Fruit fly (Drosophila melanogaster) whole organism, embryonic: ENCODE measurements around the gene CG4957.

ENCODE experiments used
- Atf-2 ChIP-seq: fragments of 200-800 bp; sonication (Bioruptor generic); optimal IDR thresholded peaks from 2 replicates; lab custom pipeline; 2016; ENCODE audit warnings: missing biosample characterization, missing genetic modification characterization
- BEAF-32 ChIP-seq: fragments of 200-800 bp; sonication (Bioruptor generic); optimal IDR thresholded peaks from 3 replicates; lab custom pipeline; 2017; ENCODE audit warnings: missing biosample characterization, missing genetic modification characterization, mild to moderate bottlenecking, moderate library complexity, missing genetic modification reagents
- CG10209 ChIP-seq: fragments of 200-800 bp; sonication (Bioruptor generic); optimal IDR thresholded peaks from 3 replicates; lab custom pipeline; 2017; ENCODE audit warnings: missing biosample characterization, mild to moderate bottlenecking, missing genetic modification characterization, missing genetic modification reagents
- CG14441 ChIP-seq: fragments of 200-800 bp; sonication (Bioruptor generic); IDR thresholded peaks from 2 replicates; pipeline ENCODE4 v1.3.6; 2022; ENCODE audit warnings: missing biosample characterization, missing genetic modification characterization
- CG15269 ChIP-seq: fragments of 200-800 bp; sonication (Bioruptor generic); optimal IDR thresholded peaks from 2 replicates; lab custom pipeline; 2018; ENCODE audit warnings: missing biosample characterization, mild to moderate bottlenecking, missing genetic modification characterization, moderate library complexity
- CG1647 ChIP-seq: fragments of 200-800 bp; sonication (Bioruptor generic); optimal IDR thresholded peaks from 3 replicates; lab custom pipeline; 2016; ENCODE audit warnings: missing biosample characterization, missing genetic modification characterization
- CG16813 ChIP-seq: fragments of 200-800 bp; sonication (Bioruptor generic); IDR thresholded peaks from 3 replicates; pipeline ENCODE4 v1.3.6; 2022; ENCODE audit warnings: missing biosample characterization, missing genetic modification characterization; ENCODE audit not compliant: partially characterized antibody
- CG16863 ChIP-seq: fragments of 200-800 bp; sonication (Bioruptor generic); optimal IDR thresholded peaks from 3 replicates; lab custom pipeline; 2016; ENCODE audit warnings: missing biosample characterization, missing genetic modification characterization
- CG17829 ChIP-seq: fragments of 200-800 bp; optimal IDR thresholded peaks from 2 replicates; lab custom pipeline; 2019; ENCODE audit warnings: missing biosample characterization, mild to moderate bottlenecking, missing genetic modification characterization, moderate library complexity
- CG18011 ChIP-seq: fragments of 200-800 bp; sonication (Bioruptor generic); optimal IDR thresholded peaks from 2 replicates; lab custom pipeline; 2017; ENCODE audit warnings: missing biosample characterization, missing genetic modification characterization, mild to moderate bottlenecking, moderate library complexity, missing genotype
- CG18764 ChIP-seq: fragments of 200-800 bp; sonication (Bioruptor generic); optimal IDR thresholded peaks from 3 replicates; lab custom pipeline; 2016; ENCODE audit warnings: missing biosample characterization, missing genetic modification characterization
- CG2678 ChIP-seq: fragments of 200-800 bp; sonication (Bioruptor generic); optimal IDR thresholded peaks from 3 replicates; lab custom pipeline; 2019; ENCODE audit warnings: missing biosample characterization, mild to moderate bottlenecking, missing genetic modification characterization, moderate library complexity
- CG32532 ChIP-seq: fragments of 200-800 bp; sonication (Bioruptor generic); IDR thresholded peaks from 2 replicates; pipeline ENCODE4 v1.3.6; 2022; ENCODE audit warnings: missing biosample characterization, missing genetic modification characterization
- CG34376 ChIP-seq: fragments of 200-800 bp; sonication (Bioruptor generic); optimal IDR thresholded peaks from 2 replicates; lab custom pipeline; 2018; ENCODE audit warnings: missing biosample characterization, mild to moderate bottlenecking, missing genetic modification characterization
- CG3726 ChIP-seq: fragments of 200-800 bp; sonication (Bioruptor generic); IDR thresholded peaks from 3 replicates; pipeline ENCODE4, ENCODE4 v1.3.6; 2022; ENCODE audit warnings: missing biosample characterization, missing genetic modification characterization
- CG4820 ChIP-seq: fragments of 200-800 bp; sonication (Bioruptor generic); optimal IDR thresholded peaks from 3 replicates; lab custom pipeline; 2016; ENCODE audit warnings: missing biosample characterization, missing genetic modification characterization
- CG6683 ChIP-seq: fragments of 200-800 bp; sonication (Bioruptor generic); optimal IDR thresholded peaks from 2 replicates; lab custom pipeline; 2017; ENCODE audit warnings: missing biosample characterization, mild to moderate bottlenecking, missing genetic modification characterization, missing genetic modification reagents
- CG6813 ChIP-seq: fragments of 200-800 bp; sonication (Bioruptor generic); optimal IDR thresholded peaks from 2 replicates; lab custom pipeline; 2017; ENCODE audit warnings: missing biosample characterization, missing genetic modification characterization, mild to moderate bottlenecking, moderate library complexity, missing genetic modification reagents
- CG9727 ChIP-seq: fragments of 200-800 bp; sonication (Bioruptor generic); optimal IDR thresholded peaks from 3 replicates; lab custom pipeline; 2017; ENCODE audit warnings: missing biosample characterization, mild to moderate bottlenecking, missing genetic modification characterization
- Dref ChIP-seq: fragments of 200-800 bp; sonication (Bioruptor generic); IDR thresholded peaks from 2 replicates; pipeline ENCODE4 v1.3.6; 2022; ENCODE audit warnings: missing biosample characterization, missing genetic modification characterization
- Hr3 ChIP-seq: fragments of 200-800 bp; sonication (Bioruptor generic); optimal IDR thresholded peaks from 3 replicates; lab custom pipeline; 2016; ENCODE audit warnings: missing biosample characterization, missing genetic modification characterization
- Max ChIP-seq: fragments of 200-800 bp; sonication (Bioruptor generic); optimal IDR thresholded peaks from 2 replicates; lab custom pipeline; 2016; ENCODE audit warnings: missing biosample characterization, mild to moderate bottlenecking, missing genetic modification characterization
- Rfx ChIP-seq: fragments of 200-800 bp; sonication (Bioruptor generic); IDR thresholded peaks from 2 replicates; pipeline ENCODE4 v1.3.6; 2022; ENCODE audit warnings: missing biosample characterization, missing genetic modification characterization
- Six4 ChIP-seq: fragments of 200-800 bp; sonication (Bioruptor generic); optimal IDR thresholded peaks from 2 replicates; lab custom pipeline; 2016; ENCODE audit warnings: missing biosample characterization, missing genetic modification characterization
- Sox100B ChIP-seq: fragments of 200-800 bp; sonication (Bioruptor generic); optimal IDR thresholded peaks from 3 replicates; lab custom pipeline; 2018; ENCODE audit warnings: missing biosample characterization, mild to moderate bottlenecking, missing genetic modification characterization
- Vsx1 ChIP-seq: fragments of 200-800 bp; sonication (Bioruptor generic); optimal IDR thresholded peaks from 2 replicates; lab custom pipeline; 2017; ENCODE audit warnings: missing biosample characterization, mild to moderate bottlenecking, missing genetic modification characterization, missing genetic modification reagents
- bbx ChIP-seq: fragments of 200-800 bp; sonication (Bioruptor generic); IDR thresholded peaks from 2 replicates; pipeline ENCODE4 v1.3.6; 2022; ENCODE audit warnings: missing biosample characterization, missing genetic modification characterization; ENCODE audit not compliant: partially characterized antibody
- cad ChIP-seq: fragments of >200 bp; optimal IDR thresholded peaks from 2 replicates; lab custom pipeline; 2017; ENCODE audit warnings: missing biosample characterization, missing genetic modification characterization
- cas ChIP-seq: fragments of 200-800 bp; sonication (Bioruptor generic); IDR thresholded peaks from 2 replicates; pipeline ENCODE4 v1.3.6; 2022; ENCODE audit warnings: missing biosample characterization, missing genetic modification characterization
- chif ChIP-seq, 2 experiments: fragments of 200-800 bp; sonication (Bioruptor generic); optimal IDR thresholded peaks; 3 replicates each; lab custom pipeline; 2016; ENCODE audit warnings: missing biosample characterization in 2 of 2, missing genetic modification characterization in 2 of 2
- crol ChIP-seq: fragments of 200-800 bp; sonication (Bioruptor generic); IDR thresholded peaks from 2 replicates; pipeline ENCODE4 v1.3.6; 2022; ENCODE audit warnings: missing biosample characterization, missing genetic modification characterization
- danr ChIP-seq: fragments of 200-800 bp; sonication (Bioruptor generic); IDR thresholded peaks from 2 replicates; pipeline ENCODE4 v1.3.6; 2022; ENCODE audit warnings: missing biosample characterization, missing genetic modification characterization
- disco-r ChIP-seq: fragments of 200-800 bp; sonication (Bioruptor generic); optimal IDR thresholded peaks from 2 replicates; lab custom pipeline; 2016; ENCODE audit warnings: missing biosample characterization, missing genetic modification characterization
- ftz-f1 ChIP-seq: fragments of 200-800 bp; sonication (Bioruptor generic); optimal IDR thresholded peaks from 2 replicates; lab custom pipeline; 2016; ENCODE audit warnings: missing biosample characterization, missing genetic modification characterization
- gsb ChIP-seq: fragments of 200-800 bp; sonication (Bioruptor generic); IDR thresholded peaks from 2 replicates; pipeline ENCODE4 v1.3.6; 2022; ENCODE audit warnings: missing biosample characterization, missing genetic modification characterization
- lbe ChIP-seq: fragments of 200-800 bp; sonication (Bioruptor generic); optimal IDR thresholded peaks from 2 replicates; lab custom pipeline; 2016; ENCODE audit warnings: missing biosample characterization, mild to moderate bottlenecking, missing genetic modification characterization
- mld ChIP-seq: fragments of 200-800 bp; sonication (Bioruptor generic); IDR thresholded peaks from 3 replicates; pipeline ENCODE4 v1.3.6; 2022; ENCODE audit warnings: missing biosample characterization, missing genetic modification characterization; ENCODE audit not compliant: partially characterized antibody
- nom ChIP-seq: fragments of 200-800 bp; sonication (Bioruptor generic); optimal IDR thresholded peaks from 2 replicates; lab custom pipeline; 2017; ENCODE audit warnings: missing biosample characterization, missing genetic modification characterization, mild to moderate bottlenecking, moderate library complexity, missing genetic modification reagents
- org-1 ChIP-seq: fragments of 200-800 bp; sonication (Bioruptor generic); optimal IDR thresholded peaks from 2 replicates; lab custom pipeline; 2017; ENCODE audit warnings: missing biosample characterization, missing genetic modification characterization
- peb ChIP-seq: fragments of 200-800 bp; sonication (Bioruptor generic); IDR thresholded peaks from 2 replicates; pipeline ENCODE4 v1.3.6; 2022; ENCODE audit warnings: missing biosample characterization, missing genetic modification characterization
- sc ChIP-seq, 3 experiments: fragments of >200 bp in 2 of 3; fragments of 200-800 bp in 1 of 3; sonication (Bioruptor generic) in 1 of 3; optimal IDR thresholded peaks; 2 replicates in 2 of 3; 3 replicates in 1 of 3; lab custom pipeline; 2017; ENCODE audit warnings: mild to moderate bottlenecking in 1 of 3, missing biosample characterization in 1 of 3, missing genetic modification characterization in 1 of 3, missing genetic modification reagents in 1 of 3
- schlank ChIP-seq: fragments of 200-800 bp; sonication (Bioruptor generic); optimal IDR thresholded peaks from 2 replicates; lab custom pipeline; 2018; ENCODE audit warnings: missing biosample characterization, mild to moderate bottlenecking, missing genetic modification characterization
- sd ChIP-seq: fragments of 200-800 bp; sonication (Bioruptor generic); optimal IDR thresholded peaks from 3 replicates; lab custom pipeline; 2018; ENCODE audit warnings: missing biosample characterization, mild to moderate bottlenecking, missing genetic modification characterization, moderate library complexity
- sob ChIP-seq: fragments of 200-800 bp; sonication (Bioruptor generic); IDR thresholded peaks from 2 replicates; pipeline ENCODE4 v1.3.6; 2022; ENCODE audit warnings: missing biosample characterization, missing genetic modification characterization
- trh ChIP-seq: fragments of 200-800 bp; sonication (Bioruptor generic); optimal IDR thresholded peaks from 2 replicates; lab custom pipeline; 2016; ENCODE audit warnings: missing biosample characterization, missing genetic modification characterization
- twi ChIP-seq: fragments of 200-800 bp; optimal IDR thresholded peaks from 2 replicates; lab custom pipeline; 2019; ENCODE audit warnings: missing biosample characterization, mild to moderate bottlenecking, missing genetic modification characterization, moderate library complexity
- vfl ChIP-seq: fragments of 200-800 bp; sonication (Bioruptor generic); optimal IDR thresholded peaks from 2 replicates; lab custom pipeline; 2016; ENCODE audit warnings: missing biosample characterization, missing genetic modification characterization
- wek ChIP-seq: fragments of 200-800 bp; sonication (Bioruptor generic); optimal IDR thresholded peaks from 3 replicates; lab custom pipeline; 2018; ENCODE audit warnings: missing biosample characterization, mild to moderate bottlenecking, missing genetic modification characterization, moderate library complexity
- z ChIP-seq: fragments of 200-800 bp; sonication (Bioruptor generic); IDR thresholded peaks from 3 replicates; pipeline ENCODE4 v1.3.6; 2022; ENCODE audit warnings: missing biosample characterization, missing genetic modification characterization
- zen2 ChIP-seq: fragments of 200-800 bp; sonication (Bioruptor generic); IDR thresholded peaks from 3 replicates; pipeline ENCODE4 v1.3.6; 2022; ENCODE audit warnings: missing biosample characterization, missing genetic modification characterization; ENCODE audit not compliant: partially characterized antibody

Gene CG4957

dm6 chr2L:10250441-10250847, 18.2 kb upstream of the CG4957 start, which contains the start of the genes bsk and CG31717 (continued):
- TF ChIP-seq vfl (GFP tag; lab: Kevin White, UChicago): no peak
- no peak for TF ChIP-seq Rfx (GFP tag; lab: Robert Waterston, UW)
- TF ChIP-seq BEAF-32 (GFP tag; lab: Kevin White, UChicago): peak; percentile 77
- TF ChIP-seq CG2678 (tag; lab: Kevin White, UChicago): no peak
- TF ChIP-seq sd: no peak
- no peak for TF ChIP-seq Atf-2 (GFP tag; lab: Kevin White, UChicago)
- no peak for TF ChIP-seq chif (GFP tag; optimal IDR thresholded peaks at IDR 0.05; lab: Kevin White, UChicago)
- TF ChIP-seq danr (GFP tag; lab: Robert Waterston, UW): no peak
- TF ChIP-seq CG18764 (GFP tag; lab: Kevin White, UChicago): no peak
- TF ChIP-seq zen2 (GFP tag; lab: Robert Waterston, UW): no peak; the same call in 2 of the 3 replicates
- no peak for TF ChIP-seq CG3726 (GFP tag; lab: Robert Waterston, UW)
- no peak for TF ChIP-seq Max
- TF ChIP-seq trh (GFP tag; lab: Kevin White, UChicago): no peak
- no peak for TF ChIP-seq Hr3
- TF ChIP-seq Vsx1 (GFP tag; lab: Kevin White, UChicago): no peak
- no peak for TF ChIP-seq gsb (GFP tag; lab: Robert Waterston, UW)
- TF ChIP-seq disco-r (GFP tag; lab: Kevin White, UChicago): no peak
- no peak for TF ChIP-seq CG34376 (GFP tag; lab: Kevin White, UChicago)
- TF ChIP-seq CG17829 (tag; lab: Kevin White, UChicago): peak; percentile 38
- TF ChIP-seq twi (tag; lab: Kevin White, UChicago): no peak
- peak; percentile 14 for TF ChIP-seq lbe (GFP tag; lab: Kevin White, UChicago)
- no peak for TF ChIP-seq CG16863 (GFP tag; lab: Kevin White, UChicago)
- no peak for TF ChIP-seq CG14441 (GFP tag; lab: Robert Waterston, UW)
- TF ChIP-seq nom: peak; percentile 2
- no peak for TF ChIP-seq wek (GFP tag; lab: Kevin White, UChicago)
- TF ChIP-seq CG32532: no peak
- TF ChIP-seq mld (GFP tag; lab: Robert Waterston, UW): no peak
- TF ChIP-seq schlank (tag; lab: Kevin White, UChicago): no peak
- no peak for TF ChIP-seq ftz-f1 (GFP tag; lab: Kevin White, UChicago)
- no peak for TF ChIP-seq CG6683 (GFP tag; lab: Kevin White, UChicago)
- no peak for TF ChIP-seq sc (optimal IDR thresholded peaks at IDR 0.05; lab: Kevin White, UChicago)
- no peak for TF ChIP-seq sc (GFP tag; optimal IDR thresholded peaks at IDR 0.05; lab: Kevin White, UChicago)
- no peak for TF ChIP-seq CG1647 (GFP tag; lab: Kevin White, UChicago)
- no peak for TF ChIP-seq CG9727 (GFP tag; lab: Kevin White, UChicago)
- TF ChIP-seq org-1 (GFP tag; lab: Kevin White, UChicago): no peak
- no peak for TF ChIP-seq sob
- no peak; the same call in 1 of the 2 replicates for TF ChIP-seq bbx (GFP tag; lab: Robert Waterston, UW)
- TF ChIP-seq Sox100B (GFP tag; lab: Kevin White, UChicago): no peak
- no peak for TF ChIP-seq CG4820 (GFP tag; lab: Kevin White, UChicago)
- TF ChIP-seq Six4 (GFP tag; lab: Kevin White, UChicago): no peak
- TF ChIP-seq CG16813 (GFP tag; lab: Robert Waterston, UW): peak; percentile 44; the same call in 1 of the 3 replicates
- TF ChIP-seq CG18011: no peak
- peak; percentile 71 for TF ChIP-seq Dref (GFP tag; lab: Robert Waterston, UW)
- TF ChIP-seq CG6813 (GFP tag; lab: Kevin White, UChicago): no peak
- TF ChIP-seq peb (GFP tag; lab: Robert Waterston, UW): no peak
- no peak for TF ChIP-seq z (GFP tag; lab: Robert Waterston, UW)
- TF ChIP-seq crol (GFP tag; lab: Robert Waterston, UW): no peak
- no peak for TF ChIP-seq CG15269
- no peak for TF ChIP-seq cas (GFP tag; lab: Robert Waterston, UW)
- no peak for TF ChIP-seq CG10209 (GFP tag; lab: Kevin White, UChicago)
- no peak for TF ChIP-seq cad (GFP tag; lab: Kevin White, UChicago)
